Worm (Caenorhabditis elegans) whole organism, L4 larva: ENCODE data around the gene T10D4.11.

ENCODE experiments used
- F26F4.8 ChIP-seq: fragments of 200-800 bp; sonication (Bioruptor generic); conservative IDR thresholded peaks from 2 replicates; pipeline ENCODE4 v1.3.6; 2022; ENCODE audit warnings: missing genetic modification characterization, missing compliant biosample characterization
- ceh-62 ChIP-seq: sonication (generic microtip); optimal IDR thresholded peaks from 2 replicates; lab custom pipeline; 2017; ENCODE audit warnings: missing biosample characterization, missing genetic modification characterization
- daf-12 ChIP-seq: fragments of 150-350 bp; optimal IDR thresholded peaks from 2 replicates; lab custom pipeline; 2014; ENCODE audit warnings: missing biosample characterization, missing genetic modification reagents, missing genetic modification characterization
- hlh-11 ChIP-seq: fragments of 200-800 bp; sonication (Bioruptor generic); optimal IDR thresholded peaks from 2 replicates; lab custom pipeline; 2018; ENCODE audit warnings: mild to moderate bottlenecking, missing genetic modification characterization, missing compliant biosample characterization
- pha-4 ChIP-seq, 2 experiments: fragments of 150-350 bp in 1 of 2; fragments of 200-800 bp in 1 of 2; sonication (Bioruptor generic) in 1 of 2; IDR thresholded peaks in 1 of 2; optimal IDR thresholded peaks in 1 of 2; 2 replicates each; pipeline versions ENCODE4 v1.3.6 to Lab custom; 2014 to 2022; ENCODE audit warnings: missing genetic modification characterization in 2 of 2, missing genetic modification reagents in 2 of 2, missing biosample characterization in 1 of 2, missing compliant biosample characterization in 1 of 2
- tag-97 ChIP-seq: fragments of 200-800 bp; sonication (Bioruptor generic); IDR thresholded peaks from 2 replicates; pipeline ENCODE4 v1.3.6; 2022; ENCODE audit warnings: missing genetic modification characterization, missing compliant biosample characterization
- zfp-3 ChIP-seq: fragments of 200-800 bp; sonication (Bioruptor generic); conservative IDR thresholded peaks from 2 replicates; pipeline ENCODE4 v1.3.6; 2022; ENCODE audit warnings: missing genetic modification reagents, missing genetic modification characterization, missing compliant biosample characterization
- zip-11 ChIP-seq: fragments of 200-800 bp; sonication (Bioruptor generic); IDR thresholded peaks from 2 replicates; pipeline ENCODE4 v1.3.6; 2022; ENCODE audit warnings: missing genetic modification characterization, missing compliant biosample characterization
- ztf-11 ChIP-seq: fragments of 150-350 bp; optimal IDR thresholded peaks from 2 replicates; lab custom pipeline; 2014; ENCODE audit warnings: missing biosample characterization, missing genetic modification characterization

- TF ChIP-seq zip-11 (GFP tag; lab: Robert Waterston, UW) (no peak), daf-12 (tag; lab: Kevin White, UChicago) (no peak), zfp-3 (GFP tag; lab: Robert Waterston, UW) (no peak), hlh-11 (tag; lab: Kevin White, UChicago) (no peak), pha-4 (GFP tag; IDR thresholded peaks at IDR 0.05; lab: Robert Waterston, UW) (no peak), pha-4 (tag; optimal IDR thresholded peaks at IDR 0.05; lab: Kevin White, UChicago) (no peak), tag-97 (no peak), F26F4.8 (GFP tag; lab: Robert Waterston, UW) (no peak), ceh-62 (no peak), ztf-11 (tag; lab: Kevin White, UChicago) (no peak)
These were observed 48.9 kb downstream of the T10D4.11 start, which contains the start of gene srg-24 for ce11 chrII:3100546-3100945.
